Fruit fly (Drosophila melanogaster) whole organism, wandering third instar larva: ENCODE results near the gene Spn100A.

Source experiments
- Abd-B ChIP-seq: fragments of >200 bp; optimal IDR thresholded peaks from 2 replicates; lab custom pipeline; 2017; ENCODE audit warnings: missing biosample characterization, missing genetic modification characterization
- CrebA ChIP-seq: fragments of 200-800 bp; sonication (Bioruptor generic); optimal IDR thresholded peaks from 2 replicates; lab custom pipeline; 2016; ENCODE audit warnings: missing biosample characterization, mild to moderate bottlenecking, missing genetic modification characterization, borderline replicate concordance
- Dfd ChIP-seq: fragments of >200 bp; optimal IDR thresholded peaks from 2 replicates; lab custom pipeline; 2017; ENCODE audit warnings: missing biosample characterization, missing genetic modification characterization
- Dif ChIP-seq: fragments of 200-275, 200-300 bp; sonication (Bioruptor generic); optimal IDR thresholded peaks from 2 replicates; lab custom pipeline; 2018; ENCODE audit warnings: missing biosample characterization, missing genetic modification characterization; ENCODE audit not compliant: partially characterized antibody
- GATAd ChIP-seq: sonication (Bioruptor generic); optimal IDR thresholded peaks from 2 replicates; lab custom pipeline; 2016; ENCODE audit warnings: missing biosample characterization, missing genetic modification characterization
- Hnf4 ChIP-seq: fragments of 200-800 bp; sonication (Bioruptor generic); optimal IDR thresholded peaks from 2 replicates; lab custom pipeline; 2016; ENCODE audit warnings: missing biosample characterization, mild to moderate bottlenecking, missing genetic modification characterization
- Hr78 ChIP-seq: fragments of >200 bp; optimal IDR thresholded peaks from 2 replicates; lab custom pipeline; 2017; ENCODE audit warnings: missing biosample characterization, missing genetic modification characterization
- Jra ChIP-seq: sonication (Bioruptor generic); optimal IDR thresholded peaks from 2 replicates; lab custom pipeline; 2016; ENCODE audit warnings: missing biosample characterization, missing genetic modification characterization
- Mio ChIP-seq: sonication (Bioruptor generic); optimal IDR thresholded peaks from 2 replicates; lab custom pipeline; 2016; ENCODE audit warnings: missing biosample characterization, missing genetic modification characterization
- OdsH ChIP-seq: fragments of 200-800 bp; sonication (Bioruptor generic); optimal IDR thresholded peaks from 2 replicates; lab custom pipeline; 2016; ENCODE audit warnings: missing biosample characterization, mild to moderate bottlenecking, missing genetic modification characterization
- Rel ChIP-seq, 2 experiments: fragments of 200-800 bp; sonication (Bioruptor generic) in 1 of 2; optimal IDR thresholded peaks; 2 replicates in 1 of 2; 3 replicates in 1 of 2; lab custom pipeline; 2016 to 2019; ENCODE audit warnings: mild to moderate bottlenecking in 2 of 2, missing biosample characterization in 2 of 2, missing genetic modification characterization in 2 of 2, moderate library complexity in 1 of 2
- Sp1 ChIP-seq: fragments of 200-800 bp; sonication (Bioruptor generic); optimal IDR thresholded peaks from 3 replicates; lab custom pipeline; 2019; ENCODE audit warnings: missing biosample characterization, mild to moderate bottlenecking, missing genetic modification characterization, moderate library complexity
- Vsx2 ChIP-seq: fragments of 200-300, 225-300 bp; sonication (Bioruptor generic); optimal IDR thresholded peaks from 2 replicates; lab custom pipeline; 2018; ENCODE audit warnings: missing biosample characterization, missing genetic modification characterization; ENCODE audit not compliant: partially characterized antibody
- brk ChIP-seq: fragments of 200-800 bp; sonication (Bioruptor generic); optimal IDR thresholded peaks from 2 replicates; lab custom pipeline; 2016; ENCODE audit warnings: missing biosample characterization, mild to moderate bottlenecking, missing genetic modification characterization
- dl ChIP-seq, 2 experiments: fragments of 175-275, 200-275 bp in 1 of 2; fragments of 200-275 bp in 1 of 2; sonication (Bioruptor generic); optimal IDR thresholded peaks; lab custom pipeline; 2018; ENCODE audit warnings: mild to moderate bottlenecking in 2 of 2, missing biosample characterization in 2 of 2, missing genetic modification characterization in 2 of 2, moderate library complexity in 2 of 2; ENCODE audit not compliant: partially characterized antibody in 2 of 2, insufficient read depth in 1 of 2
- dmrt93B ChIP-seq: fragments of 200-800 bp; sonication (Bioruptor generic); optimal IDR thresholded peaks from 2 replicates; lab custom pipeline; 2018; ENCODE audit warnings: missing biosample characterization, mild to moderate bottlenecking, missing genetic modification characterization
- dsf ChIP-seq: sonication (Bioruptor generic); optimal IDR thresholded peaks from 2 replicates; lab custom pipeline; 2016; ENCODE audit warnings: missing biosample characterization, missing genetic modification characterization, borderline replicate concordance
- ey ChIP-seq: fragments of 200-800 bp; sonication (Bioruptor generic); optimal IDR thresholded peaks from 2 replicates; lab custom pipeline; 2016; ENCODE audit warnings: missing biosample characterization, missing genetic modification characterization
- fru ChIP-seq: fragments of 200-800 bp; sonication (Bioruptor generic); optimal IDR thresholded peaks from 3 replicates; lab custom pipeline; 2016; ENCODE audit warnings: missing biosample characterization, mild to moderate bottlenecking, missing genetic modification characterization
- jim ChIP-seq: fragments of 175-275, 200-325 bp; sonication (Bioruptor generic); optimal IDR thresholded peaks from 2 replicates; lab custom pipeline; 2016; ENCODE audit warnings: missing biosample characterization, mild to moderate bottlenecking, missing genetic modification characterization
- psq ChIP-seq: fragments of 200-800 bp; sonication (Bioruptor generic); optimal IDR thresholded peaks from 3 replicates; lab custom pipeline; 2017; ENCODE audit warnings: missing biosample characterization, mild to moderate bottlenecking, missing genetic modification characterization, moderate library complexity
- rgr ChIP-seq: fragments of 200-800 bp; sonication (Bioruptor generic); optimal IDR thresholded peaks from 3 replicates; lab custom pipeline; 2016; ENCODE audit warnings: missing biosample characterization, mild to moderate bottlenecking, missing genetic modification characterization
- sage ChIP-seq: fragments of 200-800 bp; sonication (Bioruptor generic); optimal IDR thresholded peaks from 2 replicates; lab custom pipeline; 2016; ENCODE audit warnings: missing biosample characterization, mild to moderate bottlenecking, missing genetic modification characterization
- sv ChIP-seq: fragments of 200-800 bp; sonication (Bioruptor generic); optimal IDR thresholded peaks from 3 replicates; lab custom pipeline; 2016; ENCODE audit warnings: missing biosample characterization, missing genetic modification characterization
- usp ChIP-seq: fragments of >200 bp; optimal IDR thresholded peaks from 2 replicates; lab custom pipeline; 2017; ENCODE audit warnings: missing biosample characterization, missing genetic modification characterization
- woc ChIP-seq: sonication (Bioruptor generic); optimal IDR thresholded peaks from 2 replicates; lab custom pipeline; 2016; ENCODE audit warnings: missing biosample characterization, mild to moderate bottlenecking, missing genetic modification characterization

The Spn100A gene

dm6 chr3R:30734576-30734975 is 44.1 kb downstream of the Spn100A start:
- TF ChIP-seq sv (GFP tag; lab: Kevin White, UChicago) (no peak), fru (GFP tag; lab: Kevin White, UChicago) (no peak), Dfd (GFP tag; lab: Kevin White, UChicago) (no peak), dmrt93B (GFP tag; lab: Kevin White, UChicago) (no peak), ey (no peak), GATAd (GFP tag; lab: Kevin White, UChicago) (no peak), Hnf4 (GFP tag; lab: Kevin White, UChicago) (no peak), CrebA (GFP tag; lab: Kevin White, UChicago) (no peak), rgr (GFP tag; lab: Kevin White, UChicago) (no peak)

dm6 chr3R:30735047-30735446 is 44.6 kb downstream of the Spn100A start:
- TF ChIP-seq usp (GFP tag; lab: Kevin White, UChicago) (no peak), rgr (GFP tag; lab: Kevin White, UChicago) (no peak), Hnf4 (GFP tag; lab: Kevin White, UChicago) (no peak), psq (GFP tag; lab: Kevin White, UChicago) (no peak), Hr78 (no peak), Mio (GFP tag; lab: Kevin White, UChicago) (no peak), OdsH (GFP tag; lab: Kevin White, UChicago) (no peak), sage (GFP tag; lab: Kevin White, UChicago) (no peak), Sp1 (GFP tag; lab: Kevin White, UChicago) (no peak), CrebA (GFP tag; lab: Kevin White, UChicago) (no peak), dl (GFP tag; optimal IDR thresholded peaks at IDR 0.05; lab: Kevin White, UChicago; ENCODE audit: insufficient read depth in 1 of 2, partially characterized antibody in 2 of 2) (no peak), brk (GFP tag; lab: Kevin White, UChicago) (no peak), Vsx2 (GFP tag; lab: Kevin White, UChicago) (no peak), dsf (GFP tag; lab: Kevin White, UChicago) (no peak), woc (GFP tag; lab: Kevin White, UChicago) (no peak), Dfd (GFP tag; lab: Kevin White, UChicago) (no peak), Dif (GFP tag; lab: Kevin White, UChicago) (no peak), Rel (GFP tag; optimal IDR thresholded peaks at IDR 0.05; lab: Kevin White, UChicago) (no peak), Rel (tag; optimal IDR thresholded peaks at IDR 0.05; lab: Kevin White, UChicago) (no peak), fru (GFP tag; lab: Kevin White, UChicago) (no peak), ey (no peak)

- TF ChIP-seq jim (GFP tag; lab: Kevin White, UChicago) = no peak
- no peak for TF ChIP-seq Jra (GFP tag; lab: Kevin White, UChicago)
- TF ChIP-seq Abd-B (GFP tag; lab: Kevin White, UChicago) = no peak
Observed at dm6 chr3R:30741371-30741770, 50.9 kb downstream of the Spn100A start.
